Fruit fly (Drosophila melanogaster): Measurements from ENCODE around the gene hiw.

Gene hiw

DNA sequence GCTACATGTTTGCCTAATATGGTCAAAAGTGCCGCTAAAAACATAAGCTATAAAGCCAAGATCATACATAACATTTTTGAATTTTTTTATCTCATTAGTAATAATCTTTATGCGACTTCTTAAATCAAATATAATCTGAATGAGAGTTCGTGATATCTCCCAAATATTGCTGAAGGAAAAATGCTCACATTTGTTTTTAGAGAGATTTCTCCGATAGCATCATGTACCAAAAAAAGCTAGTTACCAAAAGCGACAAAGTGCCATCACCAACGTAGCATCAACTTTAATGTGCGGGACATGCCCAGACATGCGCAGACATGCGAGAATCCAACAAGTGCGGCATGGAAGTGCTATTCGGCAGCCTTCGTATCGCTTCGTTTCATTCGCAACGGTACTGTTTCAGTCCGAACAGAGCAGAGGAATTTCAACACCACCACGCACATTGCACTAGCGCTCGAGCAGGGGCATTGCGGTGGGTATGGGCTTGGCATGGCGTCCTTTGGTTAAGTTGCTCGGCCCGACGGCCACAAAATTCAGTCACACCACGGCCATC, 26.0 kb upstream of the hiw start, which contains the start of gene Rab3-GEF:
Rab3-GEF (plus strand) TSS at position 537 of the 553 bp plus-strand sequence.
- TF ChIP-seq gsb (GFP tag; IDR thresholded peaks at IDR 0.05) = no peak
- TF ChIP-seq CG3281 (GFP tag; optimal IDR thresholded peaks at IDR 0.05) = no peak
- no peak for TF ChIP-seq CG4282 (GFP tag; optimal IDR thresholded peaks at IDR 0.05)
- TF ChIP-seq Sry-δ (GFP tag; optimal IDR thresholded peaks at IDR 0.05) = peak; percentile 14
- peak; percentile 49 for TF ChIP-seq CG15479 (GFP tag; optimal IDR thresholded peaks at IDR 0.05)
- TF ChIP-seq CG14667 (GFP tag; IDR thresholded peaks at IDR 0.05) = no peak
- 0 out of 2 replicates have a peak, but pooled peaks have one; percentile 10 for TF ChIP-seq CG32532 (GFP tag; IDR thresholded peaks at IDR 0.05)
- peak; percentile 11 for TF ChIP-seq CG13894 (tag; optimal IDR thresholded peaks at IDR 0.05)
- TF ChIP-seq ATbp (GFP tag; optimal IDR thresholded peaks at IDR 0.05) = no peak
- TF ChIP-seq ewg (GFP tag; optimal IDR thresholded peaks at IDR 0.05) = peak; percentile 92
- no peak for TF ChIP-seq BtbVII (GFP tag; optimal IDR thresholded peaks at IDR 0.05)
- peak; percentile 93 for TF ChIP-seq nerfin-1 (tag; optimal IDR thresholded peaks at IDR 0.05)
- TF ChIP-seq Med (GFP tag) = peak; percentile 19
- TF ChIP-seq CG11504 (tag; optimal IDR thresholded peaks at IDR 0.05) = no peak
- peak; percentile 64; the same call in 1 of the 2 replicates for TF ChIP-seq CG16779 (GFP tag; IDR thresholded peaks at IDR 0.05)
- peak; percentile 18 for TF ChIP-seq BEAF-32 (GFP tag; optimal IDR thresholded peaks at IDR 0.05)
- TF ChIP-seq CG7928 (GFP tag; optimal IDR thresholded peaks at IDR 0.05) = no peak
- no peak for TF ChIP-seq bcd (GFP tag; optimal IDR thresholded peaks at IDR 0.05)
- no peak for TF ChIP-seq zen2 (GFP tag; IDR thresholded peaks at IDR 0.05; ENCODE audit: partially characterized antibody)
- no peak for TF ChIP-seq klu (GFP tag; IDR thresholded peaks at IDR 0.05)
- no peak for TF ChIP-seq Dek (tag; optimal IDR thresholded peaks at IDR 0.05)
- peak; percentile 26 for TF ChIP-seq CG5180 (GFP tag; optimal IDR thresholded peaks at IDR 0.05)
- TF ChIP-seq Deaf1 (tag; optimal IDR thresholded peaks at IDR 0.05) = peak; percentile 95
- peak; percentile 98 for TF ChIP-seq scrt (GFP tag; optimal IDR thresholded peaks at IDR 0.05)
- no peak for TF ChIP-seq stc (GFP tag; IDR thresholded peaks at IDR 0.05)
- no peak for TF ChIP-seq CG10654 (GFP tag; optimal IDR thresholded peaks at IDR 0.05)
- no peak for TF ChIP-seq mirr (GFP tag; optimal IDR thresholded peaks at IDR 0.05)
- TF ChIP-seq CG10274 (GFP tag; optimal IDR thresholded peaks at IDR 0.05) = no peak
- no peak for TF ChIP-seq ara (GFP tag; IDR thresholded peaks at IDR 0.05)
- no peak for TF ChIP-seq CG10366 (GFP tag; IDR thresholded peaks at IDR 0.05)
- peak; percentile 24 for TF ChIP-seq sens (GFP tag)
- TF ChIP-seq gce (GFP tag; IDR thresholded peaks at IDR 0.05) = no peak
- no peak for TF ChIP-seq grn (GFP tag; optimal IDR thresholded peaks at IDR 0.05)
- TF ChIP-seq dysf (GFP tag; IDR thresholded peaks at IDR 0.05) = no peak
- peak; percentile 34 for TF ChIP-seq abd-A (tag; optimal IDR thresholded peaks at IDR 0.05)
- TF ChIP-seq p53 (GFP tag; optimal IDR thresholded peaks at IDR 0.05) = peak; percentile 94
- peak; percentile 64 for TF ChIP-seq Sry-β (GFP tag; optimal IDR thresholded peaks at IDR 0.05)
- no peak for TF ChIP-seq Vsx1 (GFP tag; optimal IDR thresholded peaks at IDR 0.05)
- no peak for TF ChIP-seq CG34224 (GFP tag; IDR thresholded peaks at IDR 0.05; ENCODE audit: partially characterized antibody)
- TF ChIP-seq ato (GFP tag; IDR thresholded peaks at IDR 0.05; ENCODE audit: partially characterized antibody) = no peak
- peak; percentile 53; the same call in 2 of the 3 replicates for TF ChIP-seq row (GFP tag; IDR thresholded peaks at IDR 0.05)
- TF ChIP-seq Usf (GFP tag; optimal IDR thresholded peaks at IDR 0.05) = no peak
